Worm (Caenorhabditis elegans) whole organism, early embryonic: ENCODE measurements around the gene alh-4.

Source experiments
- aly-1 ChIP-seq: sonication (generic microtip); optimal IDR thresholded peaks from 2 replicates; lab custom pipeline; 2016; ENCODE audit warnings: missing genetic modification characterization, missing compliant biosample characterization
- ama-1 ChIP-seq: fragments of 150-350 bp; optimal IDR thresholded peaks from 2 replicates; lab custom pipeline; 2014
- ceh-13 ChIP-seq: fragments of 200-800 bp; sonication (Bioruptor generic); optimal IDR thresholded peaks from 2 replicates; lab custom pipeline; 2018; ENCODE audit warnings: mild to moderate bottlenecking, missing genetic modification characterization, missing compliant biosample characterization
- ceh-36 ChIP-seq: sonication (generic microtip); optimal IDR thresholded peaks from 2 replicates; lab custom pipeline; 2016; ENCODE audit warnings: missing genetic modification characterization, inconsistent platforms, missing compliant biosample characterization
- flt-1 ChIP-seq: fragments of 200-800 bp; sonication (Bioruptor generic); IDR thresholded peaks from 2 replicates; pipeline ENCODE4 v1.3.6; 2022; ENCODE audit warnings: missing genetic modification characterization, missing compliant biosample characterization
- hmbx-1 ChIP-seq: sonication (generic microtip); optimal IDR thresholded peaks from 2 replicates; lab custom pipeline; 2016; ENCODE audit warnings: mild to moderate bottlenecking, missing genetic modification characterization, missing compliant biosample characterization
- pes-1 ChIP-seq: fragments of 200-800 bp; sonication (Bioruptor generic); IDR thresholded peaks from 2 replicates; pipeline ENCODE4 v1.3.6; 2022; ENCODE audit warnings: missing genetic modification reagents, missing genetic modification characterization, missing compliant biosample characterization
- scrt-1 ChIP-seq: fragments of 200-800 bp; sonication (Bioruptor generic); IDR thresholded peaks from 2 replicates; pipeline ENCODE4 v1.3.6; 2022; ENCODE audit warnings: missing genetic modification characterization, missing compliant biosample characterization
- sea-1 ChIP-seq: fragments of 200-800 bp; sonication (Bioruptor generic); conservative IDR thresholded peaks from 2 replicates; pipeline ENCODE4 v1.3.6; 2022; ENCODE audit warnings: missing genetic modification characterization, missing compliant biosample characterization
- tbx-11 ChIP-seq: fragments of 200-800 bp; sonication (Bioruptor generic); IDR thresholded peaks from 2 replicates; pipeline ENCODE4 v1.3.6; 2022; ENCODE audit warnings: missing genetic modification characterization, missing compliant biosample characterization
- tra-4 ChIP-seq: sonication (generic microtip); optimal IDR thresholded peaks from 2 replicates; lab custom pipeline; 2017; ENCODE audit warnings: missing genetic modification characterization, missing compliant biosample characterization

DNA sequence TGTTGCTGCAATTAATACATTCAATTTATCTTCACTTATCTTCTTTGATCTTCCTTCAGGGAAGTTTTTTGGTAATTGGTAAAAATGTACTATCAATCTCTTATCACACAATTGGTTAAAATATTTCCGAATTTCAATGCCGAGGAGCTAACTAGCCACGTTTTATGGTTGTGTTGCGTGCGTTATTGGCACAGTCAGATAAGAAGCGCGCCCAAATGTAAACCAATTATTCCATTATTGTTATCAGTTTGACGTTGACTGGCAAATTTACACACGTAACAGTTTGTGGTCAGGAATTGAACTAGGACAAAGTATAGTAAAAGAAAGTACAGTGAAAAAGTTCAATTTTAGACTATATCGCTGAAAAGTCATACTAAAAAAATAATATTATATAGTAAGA lies 22.1 kb downstream of the alh-4 start:
- no peak for TF ChIP-seq sea-1 (GFP tag; lab: Robert Waterston, UW)
- TF ChIP-seq tbx-11 (GFP tag; lab: Robert Waterston, UW): no peak
- TF ChIP-seq ceh-13 (GFP tag; lab: Kevin White, UChicago): no peak
- no peak for TF ChIP-seq scrt-1 (GFP tag; lab: Robert Waterston, UW)
- no peak for TF ChIP-seq flt-1 (GFP tag; lab: Robert Waterston, UW)
- no peak for TF ChIP-seq ama-1 (lab: Kevin White, UChicago)
- no peak for TF ChIP-seq pes-1 (GFP tag; lab: Robert Waterston, UW)
- no peak for TF ChIP-seq aly-1 (tag; lab: Kevin White, UChicago)
- no peak for TF ChIP-seq hmbx-1 (tag; lab: Kevin White, UChicago)
- TF ChIP-seq tra-4: no peak
- TF ChIP-seq ceh-36 (tag; lab: Kevin White, UChicago): no peak
